Worm (Caenorhabditis elegans) whole organism, L3 larva: Measurements from ENCODE around the gene F54D1.6.

Experiments used
- R02D3.7 ChIP-seq: fragments of 150-350 bp; optimal IDR thresholded peaks from 2 replicates; lab custom pipeline; 2014; ENCODE audit warnings: missing biosample characterization, missing genetic modification characterization
- ZK546.5 ChIP-seq: sonication (generic microtip); optimal IDR thresholded peaks from 2 replicates; lab custom pipeline; 2017; ENCODE audit warnings: missing biosample characterization, missing genetic modification characterization
- aly-2 ChIP-seq: fragments of 150-350 bp; optimal IDR thresholded peaks from 2 replicates; lab custom pipeline; 2014; ENCODE audit warnings: missing biosample characterization, missing genetic modification characterization
- ama-1 ChIP-seq: fragments of 150-350 bp; optimal IDR thresholded peaks from 2 replicates; lab custom pipeline; 2018
- ceh-28 ChIP-seq: fragments of 150-350 bp; optimal IDR thresholded peaks from 2 replicates; lab custom pipeline; 2014; ENCODE audit warnings: missing biosample characterization, missing genetic modification reagents, missing genetic modification characterization
- ceh-82 ChIP-seq: fragments of 150-350 bp; optimal IDR thresholded peaks from 2 replicates; lab custom pipeline; 2014; ENCODE audit warnings: missing biosample characterization, missing genetic modification characterization
- daf-12 ChIP-seq: fragments of 150-350 bp; optimal IDR thresholded peaks from 2 replicates; lab custom pipeline; 2014; ENCODE audit warnings: missing biosample characterization, missing genetic modification reagents, missing genetic modification characterization
- egl-27 ChIP-seq: sonication (generic microtip); optimal IDR thresholded peaks from 4 replicates; lab custom pipeline; 2017; ENCODE audit warnings: missing biosample characterization, missing genetic modification reagents, missing genetic modification characterization
- egl-5 ChIP-seq: fragments of 150-350 bp; optimal IDR thresholded peaks from 2 replicates; lab custom pipeline; 2017; ENCODE audit warnings: missing biosample characterization, missing genetic modification reagents, missing genetic modification characterization, inconsistent platforms
- elt-2 ChIP-seq: sonication (generic microtip); optimal IDR thresholded peaks from 2 replicates; lab custom pipeline; 2016; ENCODE audit warnings: missing genetic modification reagents, mild to moderate bottlenecking, missing genetic modification characterization, missing compliant biosample characterization
- elt-3 ChIP-seq, 3 experiments: fragments of 150-350 bp in 1 of 3; sonication (generic microtip) in 2 of 3; optimal IDR thresholded peaks; 2 replicates in 2 of 3; 4 replicates in 1 of 3; lab custom pipeline; 2014 to 2017; ENCODE audit warnings: missing biosample characterization in 3 of 3, missing genetic modification characterization in 3 of 3
- fkh-10 ChIP-seq: sonication (generic microtip); optimal IDR thresholded peaks from 2 replicates; lab custom pipeline; 2017; ENCODE audit warnings: missing biosample characterization, missing genetic modification reagents, missing genetic modification characterization
- fkh-2 ChIP-seq: fragments of 150-350 bp; optimal IDR thresholded peaks from 2 replicates; lab custom pipeline; 2014; ENCODE audit warnings: missing biosample characterization, missing genetic modification reagents, missing genetic modification characterization
- fos-1 ChIP-seq: fragments of 150-350 bp; optimal IDR thresholded peaks from 2 replicates; lab custom pipeline; 2014; ENCODE audit warnings: missing biosample characterization, missing genetic modification characterization
- hmg-11 ChIP-seq: sonication (generic microtip); optimal IDR thresholded peaks from 2 replicates; lab custom pipeline; 2016; ENCODE audit warnings: missing genetic modification characterization, missing compliant biosample characterization
- jun-1 ChIP-seq: fragments of 150-350 bp; optimal IDR thresholded peaks from 2 replicates; lab custom pipeline; 2014; ENCODE audit warnings: missing biosample characterization, missing genetic modification reagents, missing genetic modification characterization
- lin-39 ChIP-seq: fragments of 150-350 bp; optimal IDR thresholded peaks from 2 replicates; lab custom pipeline; 2018; ENCODE audit warnings: missing biosample characterization, missing genetic modification reagents, missing genetic modification characterization
- lsy-12 ChIP-seq: sonication (generic microtip); optimal IDR thresholded peaks from 2 replicates; lab custom pipeline; 2016; ENCODE audit warnings: mild to moderate bottlenecking, missing genetic modification characterization, missing compliant biosample characterization
- mdl-1 ChIP-seq: fragments of 150-350 bp; optimal IDR thresholded peaks from 2 replicates; lab custom pipeline; 2014; ENCODE audit warnings: missing biosample characterization, missing genetic modification characterization
- mml-1 ChIP-seq: fragments of 150-350 bp; sonication (generic microtip); optimal IDR thresholded peaks from 3 replicates; lab custom pipeline; 2014; ENCODE audit warnings: missing biosample characterization, missing genetic modification characterization
- nfya-1 ChIP-seq: sonication (generic microtip); optimal IDR thresholded peaks from 2 replicates; lab custom pipeline; 2017; ENCODE audit warnings: missing genetic modification characterization, mild to moderate bottlenecking, missing compliant biosample characterization, antibody characterized with exemption, moderate library complexity; ENCODE audit not compliant: insufficient read depth
- nhr-12 ChIP-seq: fragments of 150-350 bp; optimal IDR thresholded peaks from 2 replicates; lab custom pipeline; 2014; ENCODE audit warnings: missing biosample characterization, missing genetic modification characterization
- nhr-23 ChIP-seq: fragments of 150-350 bp; optimal IDR thresholded peaks from 2 replicates; lab custom pipeline; 2014; ENCODE audit warnings: missing biosample characterization, missing genetic modification reagents, missing genetic modification characterization
- nhr-25 ChIP-seq: sonication (generic microtip); optimal IDR thresholded peaks from 2 replicates; lab custom pipeline; 2017; ENCODE audit warnings: missing biosample characterization, missing genetic modification characterization
- nhr-43 ChIP-seq: sonication (generic microtip); optimal IDR thresholded peaks from 2 replicates; lab custom pipeline; 2016; ENCODE audit warnings: mild to moderate bottlenecking, missing genetic modification characterization, missing compliant biosample characterization; ENCODE audit not compliant: poor library complexity, severe bottlenecking
- nhr-77 ChIP-seq: fragments of 150-350 bp; optimal IDR thresholded peaks from 2 replicates; lab custom pipeline; 2014; ENCODE audit warnings: missing biosample characterization, missing genetic modification characterization
- pha-4 ChIP-seq: fragments of 150-350 bp; optimal IDR thresholded peaks from 2 replicates; lab custom pipeline; 2014; ENCODE audit warnings: missing biosample characterization, missing genetic modification reagents, missing genetic modification characterization
- pqm-1 ChIP-seq: fragments of 150-350 bp; optimal IDR thresholded peaks from 2 replicates; lab custom pipeline; 2017; ENCODE audit warnings: missing biosample characterization, missing genetic modification characterization, inconsistent platforms
- skn-1 ChIP-seq: fragments of 150-350 bp; optimal IDR thresholded peaks from 2 replicates; lab custom pipeline; 2014; ENCODE audit warnings: missing biosample characterization, missing genetic modification characterization
- tbx-2 ChIP-seq: sonication (generic microtip); optimal IDR thresholded peaks from 2 replicates; lab custom pipeline; 2016; ENCODE audit warnings: mild to moderate bottlenecking, missing genetic modification characterization, missing compliant biosample characterization
- unc-39 ChIP-seq: sonication (generic microtip); optimal IDR thresholded peaks from 4 replicates; lab custom pipeline; 2017; ENCODE audit warnings: missing biosample characterization, missing genetic modification characterization
- unc-62 ChIP-seq: fragments of 150-350 bp; sonication (generic microtip); optimal IDR thresholded peaks from 4 replicates; lab custom pipeline; 2014; ENCODE audit warnings: missing biosample characterization, missing genetic modification reagents, missing genetic modification characterization
- ztf-11 ChIP-seq: fragments of 150-350 bp; optimal IDR thresholded peaks from 2 replicates; lab custom pipeline; 2014; ENCODE audit warnings: missing biosample characterization, missing genetic modification characterization

F54D1.6 gene

ce11 chrIV:11276026-11276425, 11.6 kb upstream of the F54D1.6 start:
- TF ChIP-seq ceh-82 (tag; lab: Kevin White, UChicago) (no peak), daf-12 (tag; lab: Kevin White, UChicago) (no peak), aly-2 (tag; lab: Kevin White, UChicago) (no peak), fkh-10 (GFP tag; lab: Kevin White, UChicago) (no peak), lin-39 (tag; lab: Kevin White, UChicago) (no peak), nhr-23 (tag; lab: Kevin White, UChicago) (no peak), jun-1 (tag; lab: Kevin White, UChicago) (no peak), hmg-11 (tag; lab: Kevin White, UChicago) (no peak), lsy-12 (tag; lab: Kevin White, UChicago) (no peak), tbx-2 (tag; lab: Kevin White, UChicago) (no peak), mml-1 (tag; lab: Kevin White, UChicago) (no peak)
- TF ChIP-seq, all 47 proteins: peak for 0

ce11 chrIV:11284102-11284531, 3.5 kb upstream of the F54D1.6 start:
- TF ChIP-seq jun-1 (tag; lab: Kevin White, UChicago) = peak; percentile 78
- TF ChIP-seq unc-62 (GFP tag; lab: Kevin White, UChicago) = no peak
- no peak for TF ChIP-seq aly-2 (tag; lab: Kevin White, UChicago)
- TF ChIP-seq egl-5 (tag; lab: Kevin White, UChicago) = no peak
- no peak for TF ChIP-seq nhr-77
- TF ChIP-seq nfya-1 = no peak
- no peak for TF ChIP-seq ceh-28 (tag; lab: Kevin White, UChicago)
- peak; percentile 42 for TF ChIP-seq skn-1 (tag; lab: Kevin White, UChicago)
- TF ChIP-seq daf-12 (tag; lab: Kevin White, UChicago) = no peak
- peak; percentile 95 for TF ChIP-seq pha-4 (tag; lab: Kevin White, UChicago)
- TF ChIP-seq nhr-43 (tag; lab: Kevin White, UChicago) = no peak
- no peak for TF ChIP-seq lin-39 (tag; lab: Kevin White, UChicago)
- TF ChIP-seq pqm-1 = peak; percentile 93
- TF ChIP-seq mdl-1 (tag; lab: Kevin White, UChicago) = no peak
- no peak for TF ChIP-seq nhr-25 (tag; lab: Kevin White, UChicago)
- no peak for TF ChIP-seq ceh-82 (tag; lab: Kevin White, UChicago)
- no peak for TF ChIP-seq lsy-12 (tag; lab: Kevin White, UChicago)
- peak; percentile 53 for TF ChIP-seq fos-1 (tag; lab: Kevin White, UChicago)
- no peak for TF ChIP-seq mml-1 (tag; lab: Kevin White, UChicago)
- peak; percentile 98 for TF ChIP-seq elt-2 (tag; lab: Kevin White, UChicago)
- TF ChIP-seq egl-27 (tag; lab: Kevin White, UChicago) = no peak

ce11 chrIV:11285239-11285638, 2.4 kb upstream of the F54D1.6 start:
- TF ChIP-seq pha-4 (tag; lab: Kevin White, UChicago) (peak; percentile 12), elt-2 (tag; lab: Kevin White, UChicago) (peak; percentile 4), ama-1 (lab: Kevin White, UChicago) (no peak), nfya-1 (no peak), tbx-2 (tag; lab: Kevin White, UChicago) (no peak)
- TF ChIP-seq, all 47 proteins: peak for 2

ce11 chrIV:11286112-11286511, 1.5 kb upstream of the F54D1.6 start:
- TF ChIP-seq pqm-1 = peak; percentile 71
- TF ChIP-seq elt-2 (tag; lab: Kevin White, UChicago) = peak; percentile 31
- no peak for TF ChIP-seq elt-3 (tag; optimal IDR thresholded peaks at IDR 0.05; lab: Kevin White, UChicago)
- TF ChIP-seq pha-4 (tag; lab: Kevin White, UChicago) = peak; percentile 46

ce11 chrIV:11288965-11289364, 1.4 kb downstream of the F54D1.6 start:
- peak; percentile 90 for TF ChIP-seq pqm-1
- no peak for TF ChIP-seq ZK546.5
- no peak for TF ChIP-seq ztf-11 (tag; lab: Kevin White, UChicago)
- TF ChIP-seq nhr-12 (tag; lab: Kevin White, UChicago) = no peak
- TF ChIP-seq elt-2 (tag; lab: Kevin White, UChicago) = peak; percentile 97
- TF ChIP-seq pha-4 (tag; lab: Kevin White, UChicago) = peak; percentile 53

ce11 chrIV:11296787-11297186, 9.2 kb downstream of the F54D1.6 start, which contains the start of gene mttu-1:
mttu-1 (minus strand) TSS chrIV:11296887.
- TF ChIP-seq fkh-2 (tag; lab: Kevin White, UChicago) (no peak), unc-62 (GFP tag; lab: Kevin White, UChicago) (no peak), skn-1 (tag; lab: Kevin White, UChicago) (no peak), pha-4 (tag; lab: Kevin White, UChicago) (no peak), R02D3.7 (tag; lab: Kevin White, UChicago) (no peak), unc-39 (tag; lab: Kevin White, UChicago) (no peak)
